Worm (Caenorhabditis elegans): ENCODE measurements around the gene uev-2.

ce11 chrIII:5550193-5550592 is 32.7 kb upstream of the uev-2 start:
- TF ChIP-seq hlh-11 (tag; optimal IDR thresholded peaks at IDR 0.05) = no peak
- TF ChIP-seq nhr-77 (tag; optimal IDR thresholded peaks at IDR 0.05) = no peak
- TF ChIP-seq lin-15B (tag; optimal IDR thresholded peaks at IDR 0.05) = no peak
- no peak for TF ChIP-seq unc-39 (tag; optimal IDR thresholded peaks at IDR 0.05)
- no peak for TF ChIP-seq fkh-10 (GFP tag; optimal IDR thresholded peaks at IDR 0.05)
- TF ChIP-seq nhr-237 (tag; optimal IDR thresholded peaks at IDR 0.05) = no peak
- no peak for TF ChIP-seq dmd-9 (GFP tag; IDR thresholded peaks at IDR 0.05)
- TF ChIP-seq unc-62 (GFP tag; optimal IDR thresholded peaks at IDR 0.05 in 1 of 2) = peak in 1 of 2 experiments; percentile 61
- no peak for TF ChIP-seq unc-62 (tag; optimal IDR thresholded peaks at IDR 0.05)
- no peak for TF ChIP-seq lsy-2 (tag; optimal IDR thresholded peaks at IDR 0.05)
- TF ChIP-seq set-16 (GFP tag; IDR thresholded peaks at IDR 0.05) = no peak
- no peak for TF ChIP-seq nhr-76 (tag; optimal IDR thresholded peaks at IDR 0.05)
- no peak for TF ChIP-seq arid-1 (GFP tag; conservative IDR thresholded peaks at IDR 0.05)
- no peak for TF ChIP-seq ctbp-1 (GFP tag; IDR thresholded peaks at IDR 0.05)
- TF ChIP-seq duxl-1 (tag; optimal IDR thresholded peaks at IDR 0.05; ENCODE audit: poor library complexity) = no peak
